Fruit fly (Drosophila melanogaster): ENCODE results near the gene srw.
A peak's percentile ranks its signal among the peaks of the same experiment; 100 is the strongest.

Gene srw

DNA sequence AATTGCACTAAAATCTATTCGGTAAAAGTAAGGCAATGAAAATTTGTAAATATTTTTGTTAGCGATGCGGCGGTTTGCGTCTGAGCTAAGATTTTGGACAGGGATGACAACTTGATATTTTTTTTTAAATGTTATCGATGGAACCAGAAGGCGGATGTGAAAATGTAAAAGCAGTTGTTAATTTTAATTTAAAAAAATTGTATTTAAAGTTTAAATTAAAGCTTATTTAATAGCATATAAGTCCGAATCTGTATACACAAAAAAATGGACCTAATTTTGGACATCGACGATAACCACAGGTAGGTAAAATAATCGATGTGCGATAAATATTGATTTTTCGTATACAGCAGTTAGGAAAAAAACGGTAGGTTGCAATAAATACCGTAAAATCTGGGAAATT lies 20.9 kb downstream of the srw start, which contains the start of the genes CG11586 and VhaM9.7-a (continued):
- TF ChIP-seq stc (GFP tag; IDR thresholded peaks at IDR 0.05) (no peak), knrl (GFP tag; IDR thresholded peaks at IDR 0.05; ENCODE audit: partially characterized antibody) (peak; percentile 69), sr (GFP tag; IDR thresholded peaks at IDR 0.05) (no peak), CG8290 (GFP tag; optimal IDR thresholded peaks at IDR 0.05) (peak; percentile 40), CG8290 (tag; optimal IDR thresholded peaks at IDR 0.05) (no peak), unc-4 (GFP tag; IDR thresholded peaks at IDR 0.05; ENCODE audit: partially characterized antibody) (peak; percentile 62), nau (GFP tag; optimal IDR thresholded peaks at IDR 0.05) (no peak), Dad (GFP tag; optimal IDR thresholded peaks at IDR 0.05) (no peak), gem (tag; optimal IDR thresholded peaks at IDR 0.05) (peak; percentile 49), jing (GFP tag; optimal IDR thresholded peaks at IDR 0.05) (no peak), CG12769 (tag; optimal IDR thresholded peaks at IDR 0.05) (no peak), CG3163 (GFP tag; optimal IDR thresholded peaks at IDR 0.05) (no peak), CG17385 (GFP tag; optimal IDR thresholded peaks at IDR 0.05) (no peak), cwo (GFP tag; optimal IDR thresholded peaks at IDR 0.05) (no peak), tll (GFP tag; optimal IDR thresholded peaks at IDR 0.05) (no peak), CG11085 (GFP tag; IDR thresholded peaks at IDR 0.05) (no peak), Hr51 (GFP tag; optimal IDR thresholded peaks at IDR 0.05) (no peak), ERR (GFP tag; optimal IDR thresholded peaks at IDR 0.05) (no peak), Ets97D (GFP tag; optimal IDR thresholded peaks at IDR 0.05) (peak; percentile 86), ftz-f1 (GFP tag; optimal IDR thresholded peaks at IDR 0.05) (no peak), B-H2 (GFP tag; optimal IDR thresholded peaks at IDR 0.05) (no peak), CG4854 (GFP tag; optimal IDR thresholded peaks at IDR 0.05) (no peak), CG12744 (GFP tag; optimal IDR thresholded peaks at IDR 0.05) (no peak), CG1647 (GFP tag; optimal IDR thresholded peaks at IDR 0.05) (no peak), crp (GFP tag; optimal IDR thresholded peaks at IDR 0.05) (no peak), CG32772 (GFP tag; IDR thresholded peaks at IDR 0.05) (no peak), Sry-β (GFP tag; optimal IDR thresholded peaks at IDR 0.05) (no peak), CG4360 (GFP tag; IDR thresholded peaks at IDR 0.05) (no peak), Deaf1 (tag; optimal IDR thresholded peaks at IDR 0.05) (no peak), CG17328 (GFP tag; IDR thresholded peaks at IDR 0.05) (no peak), sqz (GFP tag; optimal IDR thresholded peaks at IDR 0.05) (peak; percentile 43), Hmx (GFP tag; optimal IDR thresholded peaks at IDR 0.05) (no peak), gsb-n (tag; optimal IDR thresholded peaks at IDR 0.05) (peak; percentile 11), CG14667 (GFP tag; IDR thresholded peaks at IDR 0.05) (no peak), CG32532 (GFP tag; IDR thresholded peaks at IDR 0.05) (no peak), Fer1 (GFP tag; optimal IDR thresholded peaks at IDR 0.05) (peak; percentile 10), Ravus (GFP tag; IDR thresholded peaks at IDR 0.05) (no peak), CG11504 (tag; optimal IDR thresholded peaks at IDR 0.05) (no peak), CG33213 (GFP tag; optimal IDR thresholded peaks at IDR 0.05) (no peak), CG2129 (GFP tag; IDR thresholded peaks at IDR 0.05; ENCODE audit: partially characterized antibody) (peak; percentile 37; the same call in 1 of the 2 replicates), CG3726 (GFP tag; IDR thresholded peaks at IDR 0.05) (no peak), peb (GFP tag; IDR thresholded peaks at IDR 0.05) (no peak), fd102C (GFP tag; optimal IDR thresholded peaks at IDR 0.05) (no peak), CG13775 (GFP tag; optimal IDR thresholded peaks at IDR 0.05) (peak; percentile 49), Dip2 (GFP tag; IDR thresholded peaks at IDR 0.05) (no peak), Hey (tag; optimal IDR thresholded peaks at IDR 0.05) (no peak), inv (GFP tag; IDR thresholded peaks at IDR 0.05; ENCODE audit: partially characterized antibody) (peak; percentile 35; the same call in 1 of the 2 replicates), slou (GFP tag; optimal IDR thresholded peaks at IDR 0.05) (peak; percentile 20), Hmr (GFP tag; optimal IDR thresholded peaks at IDR 0.05) (peak; percentile 25), eyg (GFP tag; optimal IDR thresholded peaks at IDR 0.05) (no peak), CG13894 (tag; optimal IDR thresholded peaks at IDR 0.05) (no peak)
